Fruit fly (Drosophila melanogaster) whole organism, embryonic: ENCODE measurements around the gene CG17321.

Experiments used
- Ada2b ChIP-seq: fragments of 200-800 bp; sonication (Bioruptor generic); IDR thresholded peaks from 2 replicates; pipeline ENCODE4 v1.3.6; 2022; ENCODE audit warnings: missing biosample characterization, missing genetic modification characterization
- Adf1 ChIP-seq: fragments of 200-800 bp; sonication (Bioruptor generic); IDR thresholded peaks from 2 replicates; pipeline ENCODE4 v1.3.6; 2022; ENCODE audit warnings: missing biosample characterization, missing genetic modification characterization
- Antp ChIP-seq: fragments of 200-800 bp; sonication (Bioruptor generic); optimal IDR thresholded peaks from 3 replicates; lab custom pipeline; 2016; ENCODE audit warnings: missing biosample characterization, missing genetic modification characterization
- B-H1 ChIP-seq: fragments of 200-800 bp; sonication (Bioruptor generic); IDR thresholded peaks from 3 replicates; pipeline ENCODE4 v1.3.6; 2022; ENCODE audit warnings: missing biosample characterization, missing genetic modification characterization
- BtbVII ChIP-seq: fragments of 200-800 bp; sonication (Bioruptor generic); optimal IDR thresholded peaks from 3 replicates; lab custom pipeline; 2017; ENCODE audit warnings: missing biosample characterization, mild to moderate bottlenecking, missing genetic modification characterization
- CG10979 ChIP-seq: fragments of 200-800 bp; sonication (Bioruptor generic); optimal IDR thresholded peaks from 2 replicates; lab custom pipeline; 2018; ENCODE audit warnings: missing biosample characterization, mild to moderate bottlenecking, missing genetic modification characterization, moderate library complexity
- CG11093 ChIP-seq: fragments of 200-800 bp; sonication (Bioruptor generic); IDR thresholded peaks from 3 replicates; pipeline ENCODE4 v1.3.6; 2022; ENCODE audit warnings: missing biosample characterization, missing genetic modification characterization
- CG12104 ChIP-seq: fragments of 200-800 bp; sonication (Bioruptor generic); optimal IDR thresholded peaks from 3 replicates; lab custom pipeline; 2016; ENCODE audit warnings: missing biosample characterization, missing genetic modification characterization
- CG1233 ChIP-seq: fragments of 200-800 bp; sonication (Bioruptor generic); optimal IDR thresholded peaks from 4 replicates; lab custom pipeline; 2018; ENCODE audit warnings: missing biosample characterization, mild to moderate bottlenecking, missing genetic modification characterization
- CG13775 ChIP-seq: fragments of 200-800 bp; sonication (Bioruptor generic); optimal IDR thresholded peaks from 3 replicates; lab custom pipeline; 2017; ENCODE audit warnings: missing biosample characterization, mild to moderate bottlenecking, missing genetic modification characterization
- CG15601 ChIP-seq: fragments of 200-800 bp; sonication (Bioruptor generic); optimal IDR thresholded peaks from 3 replicates; lab custom pipeline; 2019; ENCODE audit warnings: missing biosample characterization, mild to moderate bottlenecking, missing genetic modification characterization, moderate library complexity
- CG1602 ChIP-seq: fragments of 200-800 bp; sonication (Bioruptor generic); optimal IDR thresholded peaks from 3 replicates; lab custom pipeline; 2016; ENCODE audit warnings: missing biosample characterization, missing genetic modification characterization
- CG17361 ChIP-seq: fragments of 200-800 bp; sonication (Bioruptor generic); IDR thresholded peaks from 3 replicates; pipeline ENCODE4 v1.3.6; 2022; ENCODE audit warnings: missing biosample characterization, missing genetic modification characterization
- CG3065 ChIP-seq: fragments of 200-800 bp; sonication (Bioruptor generic); optimal IDR thresholded peaks from 2 replicates; lab custom pipeline; 2016; ENCODE audit warnings: missing biosample characterization, missing genetic modification characterization
- CG32772 ChIP-seq: fragments of 200-800 bp; sonication (Bioruptor generic); IDR thresholded peaks from 2 replicates; pipeline ENCODE4 v1.3.6; 2022; ENCODE audit warnings: missing biosample characterization, missing genetic modification characterization
- CG34224 ChIP-seq: fragments of 200-800 bp; sonication (Bioruptor generic); IDR thresholded peaks from 3 replicates; pipeline ENCODE4 v1.3.6; 2022; ENCODE audit warnings: missing biosample characterization, missing genetic modification characterization; ENCODE audit not compliant: partially characterized antibody
- CG34422 ChIP-seq: fragments of 200-800 bp; sonication (Bioruptor generic); IDR thresholded peaks from 3 replicates; pipeline ENCODE4 v1.3.6; 2022; ENCODE audit warnings: missing biosample characterization, missing genetic modification characterization
- CG3726 ChIP-seq: fragments of 200-800 bp; sonication (Bioruptor generic); IDR thresholded peaks from 3 replicates; pipeline ENCODE4, ENCODE4 v1.3.6; 2022; ENCODE audit warnings: missing biosample characterization, missing genetic modification characterization
- CG4424 ChIP-seq: fragments of 200-800 bp; sonication (Bioruptor generic); optimal IDR thresholded peaks from 3 replicates; lab custom pipeline; 2016; ENCODE audit warnings: missing biosample characterization, missing genetic modification characterization
- CG4707 ChIP-seq: fragments of 200-800 bp; sonication (Bioruptor generic); optimal IDR thresholded peaks from 2 replicates; lab custom pipeline; 2018; ENCODE audit warnings: missing biosample characterization, mild to moderate bottlenecking, missing genetic modification characterization, moderate library complexity
- CG4820 ChIP-seq: fragments of 200-800 bp; sonication (Bioruptor generic); optimal IDR thresholded peaks from 3 replicates; lab custom pipeline; 2016; ENCODE audit warnings: missing biosample characterization, missing genetic modification characterization
- CG6272 ChIP-seq: fragments of 200-800 bp; sonication (Bioruptor generic); IDR thresholded peaks from 2 replicates; pipeline ENCODE4 v1.3.6; 2022; ENCODE audit warnings: missing biosample characterization, missing genetic modification characterization
- CG6765 ChIP-seq: fragments of 200-800 bp; sonication (Bioruptor generic); optimal IDR thresholded peaks from 3 replicates; lab custom pipeline; 2017; ENCODE audit warnings: missing biosample characterization, mild to moderate bottlenecking, missing genetic modification characterization
- CG7556 ChIP-seq: fragments of 200-800 bp; sonication (Bioruptor generic); optimal IDR thresholded peaks from 2 replicates; lab custom pipeline; 2017; ENCODE audit warnings: missing biosample characterization, mild to moderate bottlenecking, missing genetic modification characterization
- CG7786 ChIP-seq: fragments of 200-800 bp; sonication (Bioruptor generic); optimal IDR thresholded peaks from 2 replicates; lab custom pipeline; 2016; ENCODE audit warnings: missing biosample characterization, missing genetic modification characterization
- CG9609 ChIP-seq: fragments of 200-800 bp; sonication (Bioruptor generic); optimal IDR thresholded peaks from 3 replicates; lab custom pipeline; 2016; ENCODE audit warnings: missing biosample characterization, missing genetic modification characterization
- CG9817 ChIP-seq: fragments of 200-800 bp; sonication (Bioruptor generic); optimal IDR thresholded peaks from 2 replicates; lab custom pipeline; 2018; ENCODE audit warnings: missing biosample characterization, mild to moderate bottlenecking, missing genetic modification characterization, moderate library complexity
- CTCF ChIP-seq: fragments of 200-800 bp; sonication (Bioruptor generic); optimal IDR thresholded peaks from 2 replicates; lab custom pipeline; 2017; ENCODE audit warnings: missing biosample characterization, mild to moderate bottlenecking, missing genetic modification characterization, moderate library complexity
- D ChIP-seq, 2 experiments: fragments of 200-800 bp in 1 of 2; fragments of >200 bp in 1 of 2; sonication (Bioruptor generic) in 1 of 2; optimal IDR thresholded peaks; 2 replicates in 1 of 2; 3 replicates in 1 of 2; lab custom pipeline; 2017; ENCODE audit warnings: mild to moderate bottlenecking in 1 of 2, missing biosample characterization in 1 of 2, missing genetic modification characterization in 1 of 2, missing genetic modification reagents in 1 of 2
- Eip74EF ChIP-seq, 2 experiments: fragments of 200-800 bp in 1 of 2; fragments of >200 bp in 1 of 2; sonication (Bioruptor generic) in 1 of 2; optimal IDR thresholded peaks; 2 replicates each; lab custom pipeline; 2017 to 2019; ENCODE audit warnings: missing biosample characterization in 2 of 2, missing genetic modification characterization in 2 of 2, mild to moderate bottlenecking in 1 of 2, moderate library complexity in 1 of 2
- Elba2 ChIP-seq: fragments of 200-800 bp; sonication (Bioruptor generic); optimal IDR thresholded peaks from 3 replicates; lab custom pipeline; 2016; ENCODE audit warnings: missing biosample characterization, missing genetic modification characterization
- Lhr ChIP-seq: fragments of 200-800 bp; sonication (Bioruptor generic); optimal IDR thresholded peaks from 3 replicates; lab custom pipeline; 2017; ENCODE audit warnings: mild to moderate bottlenecking, missing biosample characterization, missing genetic modification reagents, missing genetic modification characterization
- Myb ChIP-seq: fragments of 200-800 bp; sonication (Bioruptor generic); optimal IDR thresholded peaks from 2 replicates; lab custom pipeline; 2016; ENCODE audit warnings: missing biosample characterization, missing genetic modification characterization
- NfI ChIP-seq: fragments of 200-800 bp; sonication (Bioruptor generic); optimal IDR thresholded peaks from 3 replicates; lab custom pipeline; 2018; ENCODE audit warnings: missing biosample characterization, mild to moderate bottlenecking, missing genetic modification characterization, moderate library complexity
- Poxn ChIP-seq: fragments of 200-800 bp; sonication (Bioruptor generic); IDR thresholded peaks from 2 replicates; pipeline ENCODE4 v1.3.6; 2022; ENCODE audit warnings: missing biosample characterization, missing genetic modification characterization
- Sox102F ChIP-seq: fragments of 200-800 bp; sonication (Bioruptor generic); optimal IDR thresholded peaks from 2 replicates; lab custom pipeline; 2018; ENCODE audit warnings: missing biosample characterization, mild to moderate bottlenecking, missing genetic modification characterization, moderate library complexity
- Stat92E ChIP-seq, 3 experiments: fragments of >200 bp in 2 of 3; fragments of 200-800 bp in 1 of 3; sonication (Bioruptor generic) in 1 of 3; optimal IDR thresholded peaks; 2 replicates each; lab custom pipeline; 2017 to 2019; ENCODE audit warnings: missing biosample characterization in 3 of 3, missing genetic modification characterization in 3 of 3, mild to moderate bottlenecking in 1 of 3, moderate library complexity in 1 of 3
- TFAM ChIP-seq: fragments of 200-800 bp; sonication (Bioruptor generic); optimal IDR thresholded peaks from 2 replicates; lab custom pipeline; 2017; ENCODE audit warnings: missing biosample characterization, missing genetic modification characterization, inconsistent platforms
- aop ChIP-seq: fragments of 200-800 bp; sonication (Bioruptor generic); IDR thresholded peaks from 2 replicates; pipeline ENCODE4 v1.3.6; 2022; ENCODE audit warnings: missing biosample characterization, missing genetic modification characterization
- chn ChIP-seq: fragments of 200-800 bp; sonication (Bioruptor generic); optimal IDR thresholded peaks from 2 replicates; lab custom pipeline; 2016; ENCODE audit warnings: missing biosample characterization, missing genetic modification characterization
- da ChIP-seq: fragments of 200-800 bp; sonication (Bioruptor generic); optimal IDR thresholded peaks from 2 replicates; lab custom pipeline; 2016; ENCODE audit warnings: missing biosample characterization, missing genetic modification characterization
- emc ChIP-seq: fragments of 200-800 bp; sonication (Bioruptor generic); optimal IDR thresholded peaks from 2 replicates; lab custom pipeline; 2016; ENCODE audit warnings: missing biosample characterization, missing genetic modification characterization
- gsb ChIP-seq: fragments of 200-800 bp; sonication (Bioruptor generic); IDR thresholded peaks from 2 replicates; pipeline ENCODE4 v1.3.6; 2022; ENCODE audit warnings: missing biosample characterization, missing genetic modification characterization
- hb ChIP-seq: fragments of 200-800 bp; sonication (Bioruptor generic); IDR thresholded peaks from 3 replicates; pipeline ENCODE4 v1.3.6; 2022; ENCODE audit warnings: missing biosample characterization, missing genetic modification characterization; ENCODE audit not compliant: partially characterized antibody
- lmd ChIP-seq: fragments of 200-800 bp; sonication (Bioruptor generic); IDR thresholded peaks from 2 replicates; pipeline ENCODE4 v1.3.6; 2022; ENCODE audit warnings: missing biosample characterization, missing genetic modification characterization
- mld ChIP-seq: fragments of 200-800 bp; sonication (Bioruptor generic); IDR thresholded peaks from 3 replicates; pipeline ENCODE4 v1.3.6; 2022; ENCODE audit warnings: missing biosample characterization, missing genetic modification characterization; ENCODE audit not compliant: partially characterized antibody
- nom ChIP-seq: fragments of 200-800 bp; sonication (Bioruptor generic); optimal IDR thresholded peaks from 2 replicates; lab custom pipeline; 2017; ENCODE audit warnings: missing biosample characterization, missing genetic modification characterization, mild to moderate bottlenecking, moderate library complexity, missing genetic modification reagents
- pum ChIP-seq: fragments of 200-800 bp; sonication (Bioruptor generic); optimal IDR thresholded peaks from 2 replicates; lab custom pipeline; 2016; ENCODE audit warnings: missing biosample characterization, missing genetic modification characterization
- ro ChIP-seq: fragments of 200-800 bp; sonication (Bioruptor generic); IDR thresholded peaks from 2 replicates; pipeline ENCODE4 v1.3.6; 2022; ENCODE audit warnings: missing biosample characterization, missing genetic modification characterization
- slp2 ChIP-seq: fragments of 200-800 bp; sonication (Bioruptor generic); optimal IDR thresholded peaks from 2 replicates; lab custom pipeline; 2016; ENCODE audit warnings: missing biosample characterization, missing genetic modification characterization
- tx ChIP-seq: fragments of 200-800 bp; sonication (Bioruptor generic); optimal IDR thresholded peaks from 2 replicates; lab custom pipeline; 2016; ENCODE audit warnings: missing biosample characterization, missing genetic modification characterization

CG17321 gene

DNA sequence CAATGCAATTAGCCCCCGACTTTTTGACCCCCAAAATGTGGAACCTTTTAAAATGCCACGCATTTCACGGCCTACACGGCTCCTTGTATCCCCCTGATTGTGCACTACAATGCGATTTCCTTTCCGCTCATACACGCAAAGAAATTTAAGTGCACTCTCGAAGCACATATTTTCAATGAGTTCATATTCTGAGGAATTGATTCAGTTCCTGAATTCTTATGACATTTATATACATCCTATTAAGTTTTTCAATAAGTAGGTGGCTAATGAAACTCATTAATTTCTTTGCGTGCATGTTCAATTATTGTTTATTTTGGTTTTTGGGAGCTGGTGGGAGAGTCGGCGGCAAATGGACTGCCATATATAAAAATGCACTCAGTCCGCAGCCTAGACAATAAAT is 54.3 kb downstream of the CG17321 start (continued):
- TF ChIP-seq Elba2 (GFP tag; lab: Kevin White, UChicago) (peak; percentile 6), CG4820 (GFP tag; lab: Kevin White, UChicago) (peak; percentile 72), Myb (GFP tag; lab: Kevin White, UChicago) (no peak), lmd (GFP tag; lab: Robert Waterston, UW) (peak; percentile 62), CG3726 (GFP tag; lab: Robert Waterston, UW) (no peak), aop (GFP tag; lab: Robert Waterston, UW) (no peak), slp2 (peak; percentile 80), NfI (GFP tag; lab: Kevin White, UChicago) (peak; percentile 43), nom (no peak), Stat92E (GFP tag; optimal IDR thresholded peaks at IDR 0.05; lab: Kevin White, UChicago) (peak in 1 of 3 experiments; percentile 42), CG34422 (GFP tag; lab: Robert Waterston, UW) (peak; percentile 65; the same call in 2 of the 3 replicates), tx (peak; percentile 5), CG9817 (tag; lab: Kevin White, UChicago) (peak; percentile 13), CG6765 (GFP tag; lab: Kevin White, UChicago) (no peak), CG1233 (peak; percentile 32), Eip74EF (GFP tag; optimal IDR thresholded peaks at IDR 0.05; lab: Kevin White, UChicago) (peak in 1 of 2 experiments; percentile 57), emc (no peak), Adf1 (GFP tag; lab: Robert Waterston, UW) (no peak), B-H1 (GFP tag; lab: Robert Waterston, UW) (peak; percentile 18; the same call in 2 of the 3 replicates), CG32772 (GFP tag; lab: Robert Waterston, UW) (peak; percentile 63), CG4424 (GFP tag; lab: Kevin White, UChicago) (peak; percentile 80), CG11093 (GFP tag; lab: Robert Waterston, UW) (0 out of 3 replicates have a peak, but pooled peaks have one; percentile 45), CG4707 (peak; percentile 71), pum (GFP tag; lab: Kevin White, UChicago) (peak; percentile 68), D (optimal IDR thresholded peaks at IDR 0.05; lab: Kevin White, UChicago) (no peak), D (GFP tag; optimal IDR thresholded peaks at IDR 0.05; lab: Kevin White, UChicago) (peak; percentile 78), gsb (no peak), Antp (GFP tag; lab: Kevin White, UChicago) (peak; percentile 51), CG12104 (peak; percentile 20), Lhr (GFP tag; lab: Kevin White, UChicago) (peak; percentile 56), CG13775 (GFP tag; lab: Kevin White, UChicago) (peak; percentile 60), hb (GFP tag; lab: Robert Waterston, UW) (no peak), Sox102F (peak; percentile 85), CG17361 (GFP tag; lab: Robert Waterston, UW) (peak; percentile 49; the same call in 2 of the 3 replicates), CG7786 (GFP tag; lab: Kevin White, UChicago) (peak; percentile 42), Poxn (no peak), mld (GFP tag; lab: Robert Waterston, UW) (no peak), CG6272 (GFP tag; lab: Robert Waterston, UW) (no peak), CTCF (GFP tag; lab: Kevin White, UChicago) (peak; percentile 12), CG10979 (tag; lab: Kevin White, UChicago) (peak; percentile 89), TFAM (GFP tag; lab: Kevin White, UChicago) (peak; percentile 64), CG7556 (GFP tag; lab: Kevin White, UChicago) (peak; percentile 41), CG3065 (peak; percentile 29), CG15601 (peak; percentile 80), CG1602 (peak; percentile 60), BtbVII (no peak), Ada2b (GFP tag; lab: Robert Waterston, UW) (peak; percentile 28; the same call in 1 of the 2 replicates), CG34224 (GFP tag; lab: Robert Waterston, UW) (no peak), da (GFP tag; lab: Kevin White, UChicago) (no peak), chn (GFP tag; lab: Kevin White, UChicago) (peak; percentile 76), ro (GFP tag; lab: Robert Waterston, UW) (peak; percentile 21; the same call in 1 of the 2 replicates), CG9609 (GFP tag; lab: Kevin White, UChicago) (peak; percentile 55)
